Fruit fly (Drosophila melanogaster) whole organism, wandering third instar larva: Measurements from ENCODE around the gene CG17177.

Experiments
- Abd-B ChIP-seq: fragments of >200 bp; optimal IDR thresholded peaks from 2 replicates; lab custom pipeline; 2017; ENCODE audit warnings: missing biosample characterization, missing genetic modification characterization
- CG32264 ChIP-seq: fragments of 200-800 bp; sonication (Bioruptor generic); optimal IDR thresholded peaks from 2 replicates; lab custom pipeline; 2016; ENCODE audit warnings: missing biosample characterization, missing genetic modification characterization
- CG9705 ChIP-seq: fragments of 200-800 bp; sonication (Bioruptor generic); optimal IDR thresholded peaks from 2 replicates; lab custom pipeline; 2018; ENCODE audit warnings: missing biosample characterization, mild to moderate bottlenecking, missing genetic modification characterization
- CrebA ChIP-seq: fragments of 200-800 bp; sonication (Bioruptor generic); optimal IDR thresholded peaks from 2 replicates; lab custom pipeline; 2016; ENCODE audit warnings: missing biosample characterization, mild to moderate bottlenecking, missing genetic modification characterization, borderline replicate concordance
- Dfd ChIP-seq: fragments of >200 bp; optimal IDR thresholded peaks from 2 replicates; lab custom pipeline; 2017; ENCODE audit warnings: missing biosample characterization, missing genetic modification characterization
- Dif ChIP-seq: fragments of 200-275, 200-300 bp; sonication (Bioruptor generic); optimal IDR thresholded peaks from 2 replicates; lab custom pipeline; 2018; ENCODE audit warnings: missing biosample characterization, missing genetic modification characterization; ENCODE audit not compliant: partially characterized antibody
- GATAd ChIP-seq: sonication (Bioruptor generic); optimal IDR thresholded peaks from 2 replicates; lab custom pipeline; 2016; ENCODE audit warnings: missing biosample characterization, missing genetic modification characterization
- HLH106 ChIP-seq: fragments of 200-800 bp; optimal IDR thresholded peaks from 3 replicates; lab custom pipeline; 2019; ENCODE audit warnings: missing biosample characterization, mild to moderate bottlenecking, missing genetic modification characterization, moderate library complexity
- Hnf4 ChIP-seq: fragments of 200-800 bp; sonication (Bioruptor generic); optimal IDR thresholded peaks from 2 replicates; lab custom pipeline; 2016; ENCODE audit warnings: missing biosample characterization, mild to moderate bottlenecking, missing genetic modification characterization
- Hr78 ChIP-seq: fragments of >200 bp; optimal IDR thresholded peaks from 2 replicates; lab custom pipeline; 2017; ENCODE audit warnings: missing biosample characterization, missing genetic modification characterization
- Hr83 ChIP-seq: fragments of 200-300 bp; sonication (Bioruptor generic); optimal IDR thresholded peaks from 2 replicates; lab custom pipeline; 2016; ENCODE audit warnings: missing biosample characterization, mild to moderate bottlenecking, missing genetic modification characterization, moderate library complexity; ENCODE audit not compliant: poor library complexity, severe bottlenecking
- Jra ChIP-seq: sonication (Bioruptor generic); optimal IDR thresholded peaks from 2 replicates; lab custom pipeline; 2016; ENCODE audit warnings: missing biosample characterization, missing genetic modification characterization
- Mio ChIP-seq: sonication (Bioruptor generic); optimal IDR thresholded peaks from 2 replicates; lab custom pipeline; 2016; ENCODE audit warnings: missing biosample characterization, missing genetic modification characterization
- Myc ChIP-seq: fragments of >200 bp; optimal IDR thresholded peaks from 2 replicates; lab custom pipeline; 2017
- N ChIP-seq: fragments of >200 bp; optimal IDR thresholded peaks from 2 replicates; lab custom pipeline; 2018; ENCODE audit warnings: missing biosample characterization, missing external identifiers, missing genetic modification characterization
- OdsH ChIP-seq: fragments of 200-800 bp; sonication (Bioruptor generic); optimal IDR thresholded peaks from 2 replicates; lab custom pipeline; 2016; ENCODE audit warnings: missing biosample characterization, mild to moderate bottlenecking, missing genetic modification characterization
- Rel ChIP-seq, 2 experiments: fragments of 200-800 bp; sonication (Bioruptor generic) in 1 of 2; optimal IDR thresholded peaks; 2 replicates in 1 of 2; 3 replicates in 1 of 2; lab custom pipeline; 2016 to 2019; ENCODE audit warnings: mild to moderate bottlenecking in 2 of 2, missing biosample characterization in 2 of 2, missing genetic modification characterization in 2 of 2, moderate library complexity in 1 of 2
- Sp1 ChIP-seq: fragments of 200-800 bp; sonication (Bioruptor generic); optimal IDR thresholded peaks from 3 replicates; lab custom pipeline; 2019; ENCODE audit warnings: missing biosample characterization, mild to moderate bottlenecking, missing genetic modification characterization, moderate library complexity
- Vsx2 ChIP-seq: fragments of 200-300, 225-300 bp; sonication (Bioruptor generic); optimal IDR thresholded peaks from 2 replicates; lab custom pipeline; 2018; ENCODE audit warnings: missing biosample characterization, missing genetic modification characterization; ENCODE audit not compliant: partially characterized antibody
- br ChIP-seq: fragments of 200-800 bp; sonication (Bioruptor generic); optimal IDR thresholded peaks from 2 replicates; lab custom pipeline; 2016; ENCODE audit warnings: missing biosample characterization, missing genetic modification characterization
- brk ChIP-seq: fragments of 200-800 bp; sonication (Bioruptor generic); optimal IDR thresholded peaks from 2 replicates; lab custom pipeline; 2016; ENCODE audit warnings: missing biosample characterization, mild to moderate bottlenecking, missing genetic modification characterization
- dl ChIP-seq, 2 experiments: fragments of 175-275, 200-275 bp in 1 of 2; fragments of 200-275 bp in 1 of 2; sonication (Bioruptor generic); optimal IDR thresholded peaks; lab custom pipeline; 2018; ENCODE audit warnings: mild to moderate bottlenecking in 2 of 2, missing biosample characterization in 2 of 2, missing genetic modification characterization in 2 of 2, moderate library complexity in 2 of 2; ENCODE audit not compliant: partially characterized antibody in 2 of 2, insufficient read depth in 1 of 2
- dmrt93B ChIP-seq: fragments of 200-800 bp; sonication (Bioruptor generic); optimal IDR thresholded peaks from 2 replicates; lab custom pipeline; 2018; ENCODE audit warnings: missing biosample characterization, mild to moderate bottlenecking, missing genetic modification characterization
- dsf ChIP-seq: sonication (Bioruptor generic); optimal IDR thresholded peaks from 2 replicates; lab custom pipeline; 2016; ENCODE audit warnings: missing biosample characterization, missing genetic modification characterization, borderline replicate concordance
- ey ChIP-seq: fragments of 200-800 bp; sonication (Bioruptor generic); optimal IDR thresholded peaks from 2 replicates; lab custom pipeline; 2016; ENCODE audit warnings: missing biosample characterization, missing genetic modification characterization
- foxo ChIP-seq, 2 experiments: fragments of 200-800 bp; sonication (Bioruptor generic); optimal IDR thresholded peaks; 2 replicates in 1 of 2; 3 replicates in 1 of 2; lab custom pipeline; 2016 to 2017; ENCODE audit warnings: missing biosample characterization in 2 of 2, missing genetic modification characterization in 2 of 2
- fru ChIP-seq: fragments of 200-800 bp; sonication (Bioruptor generic); optimal IDR thresholded peaks from 3 replicates; lab custom pipeline; 2016; ENCODE audit warnings: missing biosample characterization, mild to moderate bottlenecking, missing genetic modification characterization
- h ChIP-seq: fragments of 200-800 bp; sonication (Bioruptor generic); optimal IDR thresholded peaks from 3 replicates; lab custom pipeline; 2016; ENCODE audit warnings: missing biosample characterization, mild to moderate bottlenecking, missing genetic modification characterization
- jim ChIP-seq: fragments of 175-275, 200-325 bp; sonication (Bioruptor generic); optimal IDR thresholded peaks from 2 replicates; lab custom pipeline; 2016; ENCODE audit warnings: missing biosample characterization, mild to moderate bottlenecking, missing genetic modification characterization
- lola ChIP-seq: fragments of >200 bp; optimal IDR thresholded peaks from 2 replicates; lab custom pipeline; 2017; ENCODE audit warnings: missing biosample characterization, missing genetic modification characterization
- pan ChIP-seq: fragments of >200 bp; optimal IDR thresholded peaks from 2 replicates; lab custom pipeline; 2017
- psq ChIP-seq: fragments of 200-800 bp; sonication (Bioruptor generic); optimal IDR thresholded peaks from 3 replicates; lab custom pipeline; 2017; ENCODE audit warnings: missing biosample characterization, mild to moderate bottlenecking, missing genetic modification characterization, moderate library complexity
- rgr ChIP-seq: fragments of 200-800 bp; sonication (Bioruptor generic); optimal IDR thresholded peaks from 3 replicates; lab custom pipeline; 2016; ENCODE audit warnings: missing biosample characterization, mild to moderate bottlenecking, missing genetic modification characterization
- sage ChIP-seq: fragments of 200-800 bp; sonication (Bioruptor generic); optimal IDR thresholded peaks from 2 replicates; lab custom pipeline; 2016; ENCODE audit warnings: missing biosample characterization, mild to moderate bottlenecking, missing genetic modification characterization
- sv ChIP-seq: fragments of 200-800 bp; sonication (Bioruptor generic); optimal IDR thresholded peaks from 3 replicates; lab custom pipeline; 2016; ENCODE audit warnings: missing biosample characterization, missing genetic modification characterization
- tai ChIP-seq: sonication (Bioruptor generic); optimal IDR thresholded peaks from 2 replicates; lab custom pipeline; 2016; ENCODE audit warnings: missing biosample characterization, missing genetic modification characterization
- usp ChIP-seq: fragments of >200 bp; optimal IDR thresholded peaks from 2 replicates; lab custom pipeline; 2017; ENCODE audit warnings: missing biosample characterization, missing genetic modification characterization
- woc ChIP-seq: sonication (Bioruptor generic); optimal IDR thresholded peaks from 2 replicates; lab custom pipeline; 2016; ENCODE audit warnings: missing biosample characterization, mild to moderate bottlenecking, missing genetic modification characterization

CG17177 gene

DNA sequence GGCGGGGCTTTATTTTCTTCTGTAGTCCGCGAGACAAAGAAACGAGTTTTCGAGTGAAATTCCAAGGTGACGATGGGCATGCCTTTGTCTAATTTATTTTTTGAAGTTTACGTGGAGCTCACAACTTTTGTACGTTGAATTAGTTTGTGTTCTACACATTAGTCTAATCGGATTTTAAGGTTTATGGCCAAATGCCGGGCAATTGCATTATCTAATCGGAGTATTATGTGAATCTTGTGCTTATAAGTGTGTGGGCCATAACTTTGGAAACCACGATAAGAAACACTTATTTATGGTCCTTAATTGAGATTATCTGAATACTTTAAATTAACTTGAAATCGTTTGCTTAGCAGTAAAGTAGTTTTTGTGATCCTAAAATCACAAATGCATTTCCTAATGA is 11.3 kb upstream of the CG17177 start:
- no peak for TF ChIP-seq usp (GFP tag; lab: Kevin White, UChicago)
- TF ChIP-seq Myc, result no peak
- TF ChIP-seq psq (GFP tag; lab: Kevin White, UChicago), result no peak
- TF ChIP-seq dsf (GFP tag; lab: Kevin White, UChicago), result no peak
- no peak for TF ChIP-seq foxo (GFP tag; optimal IDR thresholded peaks at IDR 0.05; lab: Kevin White, UChicago)
- TF ChIP-seq Vsx2 (GFP tag; lab: Kevin White, UChicago), result no peak
- TF ChIP-seq CrebA (GFP tag; lab: Kevin White, UChicago), result no peak
- TF ChIP-seq Abd-B (GFP tag; lab: Kevin White, UChicago), result no peak
- TF ChIP-seq OdsH (GFP tag; lab: Kevin White, UChicago), result no peak
- no peak for TF ChIP-seq HLH106 (tag; lab: Kevin White, UChicago)
- no peak for TF ChIP-seq Sp1 (GFP tag; lab: Kevin White, UChicago)
- no peak for TF ChIP-seq h (GFP tag; lab: Kevin White, UChicago)
- no peak for TF ChIP-seq sv (GFP tag; lab: Kevin White, UChicago)
- no peak for TF ChIP-seq Dif (GFP tag; lab: Kevin White, UChicago)
- no peak for TF ChIP-seq fru (GFP tag; lab: Kevin White, UChicago)
- no peak for TF ChIP-seq Mio (GFP tag; lab: Kevin White, UChicago)
- TF ChIP-seq ey (GFP tag; lab: Kevin White, UChicago), result no peak
- no peak for TF ChIP-seq lola (GFP tag; lab: Kevin White, UChicago)
- TF ChIP-seq pan (lab: Kevin White, UChicago), result no peak

- TF ChIP-seq tai (GFP tag; lab: Kevin White, UChicago) (peak; percentile 70), rgr (GFP tag; lab: Kevin White, UChicago) (peak; percentile 64), dmrt93B (GFP tag; lab: Kevin White, UChicago) (no peak), Hr78 (GFP tag; lab: Kevin White, UChicago) (no peak), psq (GFP tag; lab: Kevin White, UChicago) (peak; percentile 31), OdsH (GFP tag; lab: Kevin White, UChicago) (peak; percentile 38), Sp1 (GFP tag; lab: Kevin White, UChicago) (no peak), Jra (no peak), Myc (no peak), fru (GFP tag; lab: Kevin White, UChicago) (peak; percentile 45), dl (GFP tag; optimal IDR thresholded peaks at IDR 0.05; lab: Kevin White, UChicago; ENCODE audit: insufficient read depth in 1 of 2, partially characterized antibody in 2 of 2) (no peak), Dfd (no peak), CG9705 (GFP tag; lab: Kevin White, UChicago) (no peak), Vsx2 (GFP tag; lab: Kevin White, UChicago) (no peak), Dif (GFP tag; lab: Kevin White, UChicago) (no peak), N (GFP tag; lab: Kevin White, UChicago) (no peak), foxo (GFP tag; optimal IDR thresholded peaks at IDR 0.05; lab: Kevin White, UChicago) (peak in 1 of 2 experiments; percentile 41), sv (GFP tag; lab: Kevin White, UChicago) (no peak), Mio (GFP tag; lab: Kevin White, UChicago) (no peak), Abd-B (GFP tag; lab: Kevin White, UChicago) (no peak), lola (GFP tag; lab: Kevin White, UChicago) (no peak), h (GFP tag; lab: Kevin White, UChicago) (peak; percentile 54), Rel (GFP tag; optimal IDR thresholded peaks at IDR 0.05; lab: Kevin White, UChicago) (no peak), Rel (tag; optimal IDR thresholded peaks at IDR 0.05; lab: Kevin White, UChicago) (no peak), HLH106 (tag; lab: Kevin White, UChicago) (no peak), sage (GFP tag; lab: Kevin White, UChicago) (no peak), usp (GFP tag; lab: Kevin White, UChicago) (no peak), brk (GFP tag; lab: Kevin White, UChicago) (peak; percentile 7), CrebA (GFP tag; lab: Kevin White, UChicago) (no peak), pan (lab: Kevin White, UChicago) (no peak), ey (GFP tag; lab: Kevin White, UChicago) (peak; percentile 47), woc (GFP tag; lab: Kevin White, UChicago) (no peak), Hr83 (GFP tag; lab: Kevin White, UChicago) (peak; percentile 73), jim (GFP tag; lab: Kevin White, UChicago) (peak; percentile 37), CG32264 (GFP tag; lab: Kevin White, UChicago) (peak; percentile 42), Hnf4 (GFP tag; lab: Kevin White, UChicago) (peak; percentile 76), GATAd (GFP tag; lab: Kevin White, UChicago) (peak; percentile 24), br (GFP tag; lab: Kevin White, UChicago) (peak; percentile 39), dsf (GFP tag; lab: Kevin White, UChicago) (no peak)
These were observed 6.6 kb upstream of the CG17177 start for dm6 chr3L:14708053-14708452.
